Worm (Caenorhabditis elegans) whole organism, midembryonic: ENCODE results near the gene C01G6.9.

Experiments
- T22C8.4 ChIP-seq: fragments of 200-800 bp; sonication (Bioruptor generic); IDR thresholded peaks from 2 replicates; pipeline ENCODE4 v1.3.6; 2022; ENCODE audit warnings: missing genetic modification characterization, missing compliant biosample characterization
- cog-1 ChIP-seq: sonication (generic microtip); optimal IDR thresholded peaks from 2 replicates; lab custom pipeline; 2016; ENCODE audit warnings: missing genetic modification characterization, missing compliant biosample characterization
- flt-1 ChIP-seq: fragments of 200-800 bp; sonication (Bioruptor generic); IDR thresholded peaks from 2 replicates; pipeline ENCODE4 v1.3.6; 2022; ENCODE audit warnings: missing genetic modification characterization, missing compliant biosample characterization
- klf-2 ChIP-seq: fragments of 200-800 bp; sonication (Bioruptor generic); conservative IDR thresholded peaks from 2 replicates; pipeline ENCODE4 v1.3.6; 2022; ENCODE audit warnings: missing genetic modification reagents, missing genetic modification characterization, missing compliant biosample characterization
- med-1 ChIP-seq: sonication (generic microtip); optimal IDR thresholded peaks from 2 replicates; lab custom pipeline; 2017; ENCODE audit warnings: missing genetic modification characterization, mild to moderate bottlenecking, missing compliant biosample characterization, antibody characterized with exemption, missing genetic modification reagents; ENCODE audit not compliant: insufficient read depth
- ref-1 ChIP-seq: fragments of 200-800 bp; sonication (Bioruptor generic); conservative IDR thresholded peaks from 2 replicates; pipeline ENCODE4 v1.3.6; 2022; ENCODE audit warnings: missing genetic modification reagents, missing genetic modification characterization, missing compliant biosample characterization
- tab-1 ChIP-seq: fragments of 200-800 bp; sonication (Bioruptor generic); IDR thresholded peaks from 2 replicates; pipeline ENCODE4 v1.3.6; 2022; ENCODE audit warnings: missing genetic modification characterization, missing compliant biosample characterization
- ztf-23 ChIP-seq: fragments of 200-800 bp; sonication (Bioruptor generic); IDR thresholded peaks from 2 replicates; pipeline ENCODE4 v1.3.6; 2022; ENCODE audit warnings: missing genetic modification reagents, missing genetic modification characterization, missing compliant biosample characterization
- ztf-29 ChIP-seq: fragments of 200-800 bp; sonication (Bioruptor generic); IDR thresholded peaks from 2 replicates; pipeline ENCODE4 v1.3.6; 2022; ENCODE audit warnings: missing genetic modification reagents, missing genetic modification characterization, missing compliant biosample characterization

The C01G6.9 gene

DNA sequence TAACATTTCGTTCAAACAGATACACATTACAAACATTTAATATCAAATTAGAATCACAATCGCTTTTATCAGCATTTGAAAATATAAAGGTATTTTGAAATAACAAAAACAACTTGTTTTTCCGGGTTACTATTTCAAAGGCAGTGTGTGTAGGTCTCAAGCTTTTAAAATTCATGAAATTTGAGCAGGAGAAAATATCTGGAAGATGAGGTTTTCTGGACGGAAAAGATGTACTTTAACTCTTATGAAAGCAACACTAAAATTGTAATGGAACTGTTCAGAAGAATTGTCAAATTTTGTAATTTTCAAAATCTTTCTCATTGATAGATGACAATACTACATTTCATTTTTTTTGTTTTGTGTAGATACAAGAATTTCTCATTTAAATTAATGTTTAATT lies 37.1 kb downstream of the C01G6.9 start:
- 0 out of 2 replicates have a peak, but pooled peaks have one; percentile 42 for TF ChIP-seq ztf-23 (GFP tag; lab: Robert Waterston, UW)
- no peak for TF ChIP-seq cog-1 (tag; lab: Kevin White, UChicago)
- no peak for TF ChIP-seq klf-2

DNA sequence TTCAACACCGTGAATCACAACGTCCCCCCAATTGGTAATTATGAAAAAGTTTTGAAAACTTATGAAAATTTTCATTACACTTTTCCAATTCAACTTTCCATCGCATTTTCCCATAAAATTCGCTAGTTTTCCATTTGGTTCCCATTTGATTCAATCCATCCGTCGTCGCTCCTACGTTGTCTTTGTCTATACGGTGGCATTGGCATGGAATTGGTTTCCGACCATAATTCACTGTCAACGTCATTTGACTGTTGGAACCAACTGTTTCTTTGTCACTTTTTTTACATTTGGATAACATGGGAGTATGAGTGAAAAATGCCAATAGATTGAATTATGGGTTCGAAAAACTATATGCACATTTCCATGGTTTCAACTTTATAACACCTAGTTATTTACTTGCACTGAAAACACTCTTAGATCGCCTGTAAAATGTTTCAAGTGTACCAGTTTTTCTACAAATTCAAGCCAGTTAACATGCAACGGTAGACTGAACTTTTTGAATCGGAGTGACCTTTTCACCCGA lies 37.5 kb downstream of the C01G6.9 start:
- no peak for TF ChIP-seq ztf-29
- no peak for TF ChIP-seq med-1 (GFP tag; lab: Kevin White, UChicago)
- TF ChIP-seq T22C8.4 (GFP tag; lab: Robert Waterston, UW), result 0 out of 2 replicates have a peak, but pooled peaks have one; percentile 11
- no peak for TF ChIP-seq ref-1
- peak; percentile 9 for TF ChIP-seq cog-1 (tag; lab: Kevin White, UChicago)
- peak; percentile 52 for TF ChIP-seq flt-1 (GFP tag; lab: Robert Waterston, UW)
- no peak for TF ChIP-seq klf-2
- TF ChIP-seq ztf-23 (GFP tag; lab: Robert Waterston, UW), result no peak
- TF ChIP-seq tab-1 (GFP tag; lab: Robert Waterston, UW), result no peak

DNA sequence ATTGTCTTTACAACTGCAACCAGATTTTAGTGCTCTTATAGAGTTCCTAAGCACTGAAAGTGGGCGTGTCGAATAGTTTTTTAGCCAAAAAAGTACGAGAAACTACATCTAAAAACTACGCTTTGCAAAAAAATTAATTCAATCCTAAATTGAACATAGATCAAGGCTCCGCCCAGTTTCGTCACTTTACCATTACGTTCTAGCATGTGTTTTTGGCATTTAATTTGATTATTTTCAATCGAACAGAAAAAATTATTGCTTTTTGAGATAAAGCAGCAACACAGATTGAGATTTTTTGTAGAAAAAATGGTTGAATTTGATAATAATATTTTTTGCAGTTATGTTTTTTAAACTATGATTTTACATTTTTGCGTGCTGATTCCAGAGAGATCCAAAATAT lies 41.4 kb downstream of the C01G6.9 start, which contains the start of gene nlp-82:
Gene nlp-82 (minus strand): TSS at position 101 of the 400 bp plus-strand sequence.
- no peak for TF ChIP-seq cog-1 (tag; lab: Kevin White, UChicago)
- TF ChIP-seq klf-2, result no peak
- no peak for TF ChIP-seq ztf-23 (GFP tag; lab: Robert Waterston, UW)
- TF ChIP-seq flt-1 (GFP tag; lab: Robert Waterston, UW), result no peak
- no peak for TF ChIP-seq T22C8.4 (GFP tag; lab: Robert Waterston, UW)
- no peak for TF ChIP-seq ztf-29
- TF ChIP-seq tab-1 (GFP tag; lab: Robert Waterston, UW), result no peak
- no peak for TF ChIP-seq med-1 (GFP tag; lab: Kevin White, UChicago)
- TF ChIP-seq ref-1, result no peak

DNA sequence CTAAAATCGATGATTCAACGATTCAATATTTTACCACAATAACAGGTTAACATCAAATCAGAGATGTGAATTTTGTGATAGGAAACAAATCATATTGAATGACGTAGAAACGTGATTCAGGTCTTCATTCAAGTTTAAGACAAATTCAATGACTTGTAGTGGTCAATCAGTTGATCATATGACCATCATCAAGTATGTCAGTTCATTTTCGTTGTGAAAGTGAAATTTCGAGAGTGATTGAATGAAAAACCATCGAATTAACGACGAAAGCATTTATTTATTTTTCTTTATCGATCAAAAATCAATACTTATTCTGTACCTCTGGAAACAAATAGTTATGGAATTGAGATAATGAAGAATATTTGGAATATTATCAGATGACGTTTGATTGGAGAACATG lies 44.1 kb downstream of the C01G6.9 start:
- TF ChIP-seq ztf-23 (GFP tag; lab: Robert Waterston, UW) (no peak), ztf-29 (no peak), tab-1 (GFP tag; lab: Robert Waterston, UW) (no peak), ref-1 (no peak), T22C8.4 (GFP tag; lab: Robert Waterston, UW) (no peak), med-1 (GFP tag; lab: Kevin White, UChicago) (no peak), klf-2 (no peak), flt-1 (GFP tag; lab: Robert Waterston, UW) (no peak), cog-1 (tag; lab: Kevin White, UChicago) (no peak)

DNA sequence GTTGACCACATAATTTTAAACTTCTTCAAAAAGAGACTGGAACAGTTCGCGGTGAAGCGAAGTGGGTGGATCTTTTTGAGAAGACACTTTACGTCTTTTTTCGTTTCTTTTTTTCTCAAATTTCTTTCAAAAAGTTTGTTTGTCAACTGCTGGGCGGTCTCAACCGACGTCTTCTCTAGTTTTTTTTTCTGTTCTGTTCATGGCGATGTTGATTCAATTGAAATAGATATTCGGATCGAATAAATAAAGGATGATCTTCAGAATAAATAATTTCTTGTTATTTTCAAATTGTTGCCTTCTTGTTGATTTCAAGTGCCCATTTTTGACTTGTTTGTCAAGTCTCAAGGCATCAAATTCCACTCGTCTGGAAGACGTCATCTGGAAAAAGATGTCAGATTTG lies 45.2 kb downstream of the C01G6.9 start, which contains the start of gene T26C5.4:
Gene T26C5.4 (minus strand): TSS at position 101 of the 400 bp plus-strand sequence.
- TF ChIP-seq T22C8.4 (GFP tag; lab: Robert Waterston, UW) (no peak), klf-2 (no peak), ztf-23 (GFP tag; lab: Robert Waterston, UW) (no peak), med-1 (GFP tag; lab: Kevin White, UChicago) (no peak), ref-1 (no peak), tab-1 (GFP tag; lab: Robert Waterston, UW) (no peak), ztf-29 (no peak), cog-1 (tag; lab: Kevin White, UChicago) (no peak)

DNA sequence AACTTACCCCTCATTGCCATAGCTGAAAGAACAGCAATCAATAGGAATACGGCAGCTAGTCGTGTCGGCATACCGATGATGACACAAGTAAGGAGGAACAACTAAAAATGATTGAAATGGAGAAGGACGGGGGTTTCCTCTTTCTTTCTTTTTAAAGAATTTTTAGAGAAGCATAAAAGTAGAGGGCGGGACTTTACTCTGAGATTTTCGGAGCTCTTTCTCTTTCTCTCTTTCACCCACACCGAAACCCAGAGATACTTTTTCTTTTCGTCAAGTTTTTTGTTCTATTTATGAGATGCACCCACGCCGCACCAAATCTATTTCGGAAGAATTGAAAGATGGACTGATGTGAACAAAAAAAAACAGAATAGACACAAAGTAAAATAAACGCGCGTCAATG lies 49.0 kb downstream of the C01G6.9 start, which contains the start of gene T26C5.5:
Gene T26C5.5 (minus strand): TSS at position 101 of the 400 bp plus-strand sequence.
- TF ChIP-seq klf-2, result no peak
- TF ChIP-seq tab-1 (GFP tag; lab: Robert Waterston, UW), result no peak
- no peak for TF ChIP-seq ref-1
- no peak for TF ChIP-seq T22C8.4 (GFP tag; lab: Robert Waterston, UW)
- TF ChIP-seq med-1 (GFP tag; lab: Kevin White, UChicago), result no peak
- no peak for TF ChIP-seq cog-1 (tag; lab: Kevin White, UChicago)
- TF ChIP-seq ztf-23 (GFP tag; lab: Robert Waterston, UW), result no peak
- TF ChIP-seq ztf-29, result no peak
- no peak for TF ChIP-seq flt-1 (GFP tag; lab: Robert Waterston, UW)
